Fruit fly (Drosophila melanogaster): ENCODE measurements around the gene Pxt.

DNA sequence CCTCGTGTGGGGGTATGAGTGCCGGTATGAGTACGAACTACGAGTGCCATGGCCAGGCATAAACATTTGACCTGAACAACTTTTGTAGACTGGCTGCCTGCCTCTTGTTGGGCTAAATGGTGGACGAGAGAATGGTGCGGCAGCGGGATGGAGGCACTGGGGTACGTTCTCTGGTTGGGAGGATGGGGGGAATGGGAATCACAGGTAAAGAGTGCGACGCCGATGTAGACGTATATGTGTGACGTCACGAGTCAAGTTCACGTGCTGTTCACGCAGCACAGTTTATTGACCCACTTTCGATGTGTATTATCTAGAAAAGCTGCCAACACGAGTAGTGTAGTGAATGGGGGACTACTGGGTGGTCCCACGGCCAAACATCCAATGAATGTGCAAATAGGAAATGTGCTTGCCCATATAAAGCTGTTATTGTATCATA is 12.3 kb upstream of the Pxt start:
- no peak for TF ChIP-seq Clk (GFP tag; optimal IDR thresholded peaks at IDR 0.05)
- no peak for TF ChIP-seq pad (GFP tag; optimal IDR thresholded peaks at IDR 0.05)
- TF ChIP-seq Hr96 (GFP tag; optimal IDR thresholded peaks at IDR 0.05) = no peak
- TF ChIP-seq CG7101 (tag; optimal IDR thresholded peaks at IDR 0.05) = no peak
- no peak for TF ChIP-seq Mnt (GFP tag; optimal IDR thresholded peaks at IDR 0.05)
